Worm (Caenorhabditis elegans) whole organism, mixed stage, embryonic: ENCODE results near the gene srt-29.

Experiments
- M03D4.4 ChIP-seq: sonication (generic microtip); optimal IDR thresholded peaks from 2 replicates; lab custom pipeline; 2017; ENCODE audit warnings: mild to moderate bottlenecking, missing genetic modification characterization, missing compliant biosample characterization
- bed-3 ChIP-seq: fragments of 200-800 bp; sonication (Bioruptor generic); optimal IDR thresholded peaks from 3 replicates; lab custom pipeline; 2018; ENCODE audit warnings: mild to moderate bottlenecking, missing genetic modification characterization, moderate library complexity, missing compliant biosample characterization
- blmp-1 ChIP-seq: fragments of 150-350 bp; optimal IDR thresholded peaks from 2 replicates; lab custom pipeline; 2014; ENCODE audit warnings: missing biosample characterization, missing genetic modification characterization
- ceh-39 ChIP-seq: fragments of 150-350 bp; optimal IDR thresholded peaks from 2 replicates; lab custom pipeline; 2014; ENCODE audit warnings: missing biosample characterization, missing genetic modification characterization
- ceh-43 ChIP-seq: fragments of 200-800 bp; sonication (Bioruptor generic); optimal IDR thresholded peaks from 2 replicates; lab custom pipeline; 2018; ENCODE audit warnings: mild to moderate bottlenecking, missing genetic modification characterization, moderate library complexity, missing compliant biosample characterization
- ceh-83 ChIP-seq: fragments of 200-800 bp; sonication (Bioruptor generic); optimal IDR thresholded peaks from 2 replicates; lab custom pipeline; 2018; ENCODE audit warnings: mild to moderate bottlenecking, missing genetic modification characterization, missing compliant biosample characterization
- ces-1 ChIP-seq: fragments of 150-350 bp; optimal IDR thresholded peaks from 2 replicates; lab custom pipeline; 2014; ENCODE audit warnings: missing biosample characterization, missing genetic modification reagents, missing genetic modification characterization
- cnd-1 ChIP-seq: fragments of 200-800 bp; sonication (Bioruptor generic); optimal IDR thresholded peaks from 2 replicates; lab custom pipeline; 2018; ENCODE audit warnings: mild to moderate bottlenecking, missing genetic modification characterization, missing compliant biosample characterization
- drap-1 ChIP-seq: fragments of 200-800 bp; sonication (Bioruptor generic); optimal IDR thresholded peaks from 3 replicates; lab custom pipeline; 2018; ENCODE audit warnings: mild to moderate bottlenecking, missing genetic modification characterization, missing compliant biosample characterization
- elt-1 ChIP-seq: sonication (generic microtip); optimal IDR thresholded peaks from 2 replicates; lab custom pipeline; 2017; ENCODE audit warnings: missing genetic modification characterization, mild to moderate bottlenecking, missing compliant biosample characterization, antibody characterized with exemption, moderate library complexity, borderline replicate concordance; ENCODE audit not compliant: insufficient read depth
- elt-3 ChIP-seq: fragments of 150-350 bp; optimal IDR thresholded peaks from 2 replicates; lab custom pipeline; 2014; ENCODE audit warnings: missing biosample characterization, missing genetic modification characterization
- flh-1 ChIP-seq: fragments of 200-800 bp; sonication (Bioruptor generic); optimal IDR thresholded peaks from 2 replicates; lab custom pipeline; 2018; ENCODE audit warnings: mild to moderate bottlenecking, missing genetic modification characterization, moderate library complexity, missing compliant biosample characterization
- ham-2 ChIP-seq: fragments of 200-800 bp; sonication (Bioruptor generic); optimal IDR thresholded peaks from 2 replicates; lab custom pipeline; 2018; ENCODE audit warnings: mild to moderate bottlenecking, missing genetic modification characterization, missing compliant biosample characterization
- hlh-1 ChIP-seq: fragments of 150-350 bp; optimal IDR thresholded peaks from 2 replicates; lab custom pipeline; 2014; ENCODE audit warnings: missing biosample characterization, missing genetic modification reagents, missing genetic modification characterization
- lin-13 ChIP-seq: fragments of 150-350 bp; optimal IDR thresholded peaks from 2 replicates; lab custom pipeline; 2014; ENCODE audit warnings: missing biosample characterization, missing genetic modification characterization
- lin-32 ChIP-seq: fragments of 200-800 bp; sonication (Bioruptor generic); optimal IDR thresholded peaks from 2 replicates; lab custom pipeline; 2018; ENCODE audit warnings: mild to moderate bottlenecking, missing genetic modification characterization, missing compliant biosample characterization
- lsy-2 ChIP-seq: fragments of 150-350 bp; optimal IDR thresholded peaks from 2 replicates; lab custom pipeline; 2014; ENCODE audit warnings: missing biosample characterization, missing genetic modification characterization
- mab-5 ChIP-seq: fragments of 150-350 bp; optimal IDR thresholded peaks from 2 replicates; lab custom pipeline; 2014; ENCODE audit warnings: missing biosample characterization, missing genetic modification characterization
- mep-1 ChIP-seq: fragments of 150-350 bp; optimal IDR thresholded peaks from 2 replicates; lab custom pipeline; 2017; ENCODE audit warnings: missing biosample characterization, missing genetic modification reagents, missing genetic modification characterization, inconsistent platforms
- mls-2 ChIP-seq: sonication (generic microtip); optimal IDR thresholded peaks from 2 replicates; lab custom pipeline; 2016; ENCODE audit warnings: mild to moderate bottlenecking, missing genetic modification characterization, moderate library complexity, missing compliant biosample characterization
- nhr-12 ChIP-seq: fragments of 150-350 bp; optimal IDR thresholded peaks from 2 replicates; lab custom pipeline; 2014; ENCODE audit warnings: missing biosample characterization, missing genetic modification characterization
- nhr-2 ChIP-seq: fragments of 150-350 bp; optimal IDR thresholded peaks from 2 replicates; lab custom pipeline; 2014; ENCODE audit warnings: missing biosample characterization, missing genetic modification characterization
- nhr-237 ChIP-seq: fragments of 150-350 bp; optimal IDR thresholded peaks from 2 replicates; lab custom pipeline; 2014; ENCODE audit warnings: missing biosample characterization, missing genetic modification characterization
- nhr-28 ChIP-seq: fragments of 150-350 bp; optimal IDR thresholded peaks from 2 replicates; lab custom pipeline; 2014; ENCODE audit warnings: missing biosample characterization, missing genetic modification characterization
- nhr-76 ChIP-seq: sonication (generic microtip); optimal IDR thresholded peaks from 2 replicates; lab custom pipeline; 2017; ENCODE audit warnings: missing biosample characterization, missing genetic modification characterization
- pha-4 ChIP-seq: fragments of 150-350 bp; optimal IDR thresholded peaks from 2 replicates; lab custom pipeline; 2018; ENCODE audit warnings: missing biosample characterization, missing genetic modification reagents, missing genetic modification characterization
- sem-2 ChIP-seq: fragments of 200-800 bp; sonication (Bioruptor generic); optimal IDR thresholded peaks from 2 replicates; lab custom pipeline; 2018; ENCODE audit warnings: mild to moderate bottlenecking, missing genetic modification characterization, missing compliant biosample characterization
- snpc-4 ChIP-seq: fragments of 150-350 bp; optimal IDR thresholded peaks from 2 replicates; lab custom pipeline; 2014; ENCODE audit warnings: missing biosample characterization, missing genetic modification characterization
- sptf-1 ChIP-seq: sonication (generic microtip); optimal IDR thresholded peaks from 2 replicates; lab custom pipeline; 2017; ENCODE audit warnings: mild to moderate bottlenecking, missing genetic modification characterization, moderate library complexity, missing compliant biosample characterization
- tbx-8 ChIP-seq: fragments of 200-800 bp; sonication (Bioruptor generic); optimal IDR thresholded peaks from 2 replicates; lab custom pipeline; 2018; ENCODE audit warnings: mild to moderate bottlenecking, missing genetic modification characterization, moderate library complexity, missing compliant biosample characterization
- unc-120 ChIP-seq: sonication (generic microtip); optimal IDR thresholded peaks from 2 replicates; lab custom pipeline; 2017; ENCODE audit warnings: missing genetic modification characterization, missing compliant biosample characterization; ENCODE audit not compliant: poor library complexity, severe bottlenecking
- unc-39 ChIP-seq: fragments of 150-350 bp; optimal IDR thresholded peaks from 2 replicates; lab custom pipeline; 2014; ENCODE audit warnings: missing biosample characterization, missing genetic modification characterization
- unc-62 ChIP-seq: fragments of 150-350 bp; optimal IDR thresholded peaks from 2 replicates; lab custom pipeline; 2014; ENCODE audit warnings: missing biosample characterization, missing genetic modification reagents, missing genetic modification characterization
- zip-8 ChIP-seq: fragments of 150-350 bp; optimal IDR thresholded peaks from 2 replicates; lab custom pipeline; 2014; ENCODE audit warnings: missing biosample characterization, missing genetic modification characterization
- ztf-11 ChIP-seq: fragments of 150-350 bp; optimal IDR thresholded peaks from 2 replicates; lab custom pipeline; 2014; ENCODE audit warnings: missing biosample characterization, missing genetic modification characterization

The srt-29 gene

ce11 chrV:2703299-2703698 lies 15.6 kb downstream of the srt-29 start:
- TF ChIP-seq cnd-1 (no peak), ztf-11 (tag; lab: Kevin White, UChicago) (no peak), nhr-28 (tag; lab: Kevin White, UChicago) (no peak), ceh-43 (no peak), ham-2 (GFP tag; lab: Kevin White, UChicago) (no peak), ces-1 (GFP tag; lab: Kevin White, UChicago) (no peak), lsy-2 (tag; lab: Kevin White, UChicago) (no peak), pha-4 (tag; lab: Kevin White, UChicago) (no peak), elt-1 (no peak), lin-32 (GFP tag; lab: Kevin White, UChicago) (no peak)
- TF ChIP-seq, all 35 proteins: peak for 0

- TF ChIP-seq ceh-39 (tag; lab: Kevin White, UChicago) (no peak), mab-5 (no peak), nhr-2 (tag; lab: Kevin White, UChicago) (no peak), elt-3 (no peak), snpc-4 (tag; lab: Kevin White, UChicago) (no peak), tbx-8 (GFP tag; lab: Kevin White, UChicago) (no peak), ham-2 (GFP tag; lab: Kevin White, UChicago) (no peak)
Observed at ce11 chrV:2702883-2703282, 16.1 kb downstream of the srt-29 start.

DNA sequence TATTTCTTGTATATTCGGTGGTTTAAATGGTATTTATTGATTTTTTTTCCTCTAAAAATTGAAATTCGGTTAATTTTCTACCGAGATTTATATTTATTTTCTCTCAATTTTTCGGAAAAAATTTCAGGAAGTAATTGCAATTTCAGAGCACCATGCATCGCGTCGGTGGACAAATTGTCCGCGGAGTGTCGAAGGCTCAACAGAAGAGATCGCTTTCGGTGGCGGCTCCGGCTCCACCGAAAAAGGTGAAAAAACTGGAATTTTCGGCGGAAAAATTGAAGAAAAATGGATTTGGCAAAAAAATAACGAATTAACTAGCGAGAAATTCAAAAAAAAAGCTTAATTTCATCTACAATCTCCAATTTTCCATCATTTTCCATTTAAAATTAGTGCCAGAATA lies 20.1 kb downstream of the srt-29 start, which contains the start of gene nuo-5:
Gene nuo-5 (plus strand): TSS at position 147 of the 400 bp plus-strand sequence.
- TF ChIP-seq nhr-12 = no peak
- TF ChIP-seq nhr-76 (tag; lab: Kevin White, UChicago) = no peak
- TF ChIP-seq elt-3 = no peak
- no peak for TF ChIP-seq lsy-2 (tag; lab: Kevin White, UChicago)
- no peak for TF ChIP-seq M03D4.4 (tag; lab: Kevin White, UChicago)
- TF ChIP-seq mls-2 = no peak
- no peak for TF ChIP-seq unc-120 (tag; lab: Kevin White, UChicago)
- no peak for TF ChIP-seq zip-8 (tag; lab: Kevin White, UChicago)
- no peak for TF ChIP-seq ces-1 (GFP tag; lab: Kevin White, UChicago)
- no peak for TF ChIP-seq nhr-2 (tag; lab: Kevin White, UChicago)
- no peak for TF ChIP-seq nhr-237

DNA sequence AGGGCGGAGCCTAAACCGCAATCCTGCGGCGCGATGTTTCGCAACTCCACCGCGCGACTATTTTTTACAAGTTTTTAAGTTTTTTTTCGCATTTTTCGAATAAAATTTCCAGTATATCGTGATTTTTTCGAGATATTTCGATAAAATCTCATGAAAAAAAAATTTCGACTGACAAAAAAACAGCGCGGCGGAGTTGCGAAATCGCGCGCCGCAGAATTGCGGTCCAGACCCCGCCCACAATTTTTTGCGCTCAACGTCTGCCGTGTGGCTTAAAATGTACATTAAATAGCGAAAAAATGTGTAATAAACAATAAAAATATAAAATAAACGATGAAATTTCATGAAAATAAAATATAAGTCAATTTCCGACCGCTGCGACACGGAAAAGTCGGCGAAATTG lies 21.2 kb downstream of the srt-29 start:
- TF ChIP-seq sptf-1 (tag; lab: Kevin White, UChicago) = peak; percentile 27
- no peak for TF ChIP-seq ceh-43
- no peak for TF ChIP-seq ceh-83 (GFP tag; lab: Kevin White, UChicago)

DNA sequence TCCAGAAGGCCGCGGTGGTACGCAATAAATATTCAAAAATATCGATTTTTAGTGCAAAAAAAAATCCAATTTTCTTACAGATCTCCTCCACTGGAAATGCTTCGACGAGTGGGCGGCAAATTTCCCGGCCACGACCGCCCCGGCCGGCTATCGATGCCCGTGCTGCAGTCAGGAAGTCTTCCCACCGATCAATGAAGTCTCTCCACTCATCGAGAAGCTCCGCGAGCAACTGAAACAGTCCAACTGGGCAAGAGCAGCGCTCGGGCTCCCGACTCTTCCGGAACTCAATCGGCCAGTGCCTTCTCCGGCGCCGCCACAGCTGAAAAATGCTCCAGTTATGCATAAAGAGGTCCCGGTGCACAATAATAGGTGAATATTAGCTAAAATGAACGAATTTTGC lies 23.0 kb downstream of the srt-29 start, which contains the start of gene Y45G12B.3:
Gene Y45G12B.3 (minus strand): TSS at position 320 of the 400 bp plus-strand sequence.
- TF ChIP-seq zip-8 (tag; lab: Kevin White, UChicago) = no peak
- TF ChIP-seq blmp-1 (tag; lab: Kevin White, UChicago) = no peak
- TF ChIP-seq flh-1 (GFP tag; lab: Kevin White, UChicago) = no peak
- TF ChIP-seq lin-32 (GFP tag; lab: Kevin White, UChicago) = no peak
- no peak for TF ChIP-seq sem-2
- TF ChIP-seq ham-2 (GFP tag; lab: Kevin White, UChicago) = no peak

DNA sequence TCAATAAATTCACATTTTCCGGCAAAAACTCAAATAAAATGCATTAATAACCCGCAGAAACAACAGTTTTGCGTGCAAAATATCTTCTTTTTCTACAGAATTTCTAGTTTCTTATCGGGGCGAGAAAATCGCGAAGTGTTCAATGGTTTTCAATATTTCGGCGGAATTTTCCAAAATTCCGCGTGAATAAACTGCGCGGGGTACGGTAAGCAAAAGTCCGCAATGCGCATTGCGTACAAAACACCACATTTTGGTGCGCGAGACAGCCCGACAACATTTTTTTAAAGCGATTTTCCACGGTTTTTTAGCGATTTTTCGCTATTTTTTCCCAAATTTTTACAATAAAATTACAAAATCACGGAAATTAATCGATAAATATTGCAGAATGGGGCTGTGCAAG lies 24.5 kb downstream of the srt-29 start, which contains the start of gene Y45G12B.2:
Gene Y45G12B.2 (plus strand): TSS at position 383 of the 400 bp plus-strand sequence.
- TF ChIP-seq zip-8 (tag; lab: Kevin White, UChicago) (no peak), hlh-1 (tag; lab: Kevin White, UChicago) (no peak), blmp-1 (tag; lab: Kevin White, UChicago) (no peak), ztf-11 (tag; lab: Kevin White, UChicago) (no peak), pha-4 (tag; lab: Kevin White, UChicago) (peak; percentile 40), ham-2 (GFP tag; lab: Kevin White, UChicago) (no peak), elt-3 (no peak), snpc-4 (tag; lab: Kevin White, UChicago) (no peak), ceh-39 (tag; lab: Kevin White, UChicago) (no peak), ceh-83 (GFP tag; lab: Kevin White, UChicago) (no peak), mab-5 (no peak), nhr-28 (tag; lab: Kevin White, UChicago) (no peak), nhr-76 (tag; lab: Kevin White, UChicago) (no peak), lin-13 (tag; lab: Kevin White, UChicago) (peak; percentile 48), sem-2 (no peak), lsy-2 (tag; lab: Kevin White, UChicago) (peak; percentile 98), flh-1 (GFP tag; lab: Kevin White, UChicago) (no peak), unc-120 (tag; lab: Kevin White, UChicago) (no peak), elt-1 (no peak), unc-62 (GFP tag; lab: Kevin White, UChicago) (no peak), ces-1 (GFP tag; lab: Kevin White, UChicago) (peak; percentile 49), bed-3 (GFP tag; lab: Kevin White, UChicago) (no peak), ceh-43 (no peak), lin-32 (GFP tag; lab: Kevin White, UChicago) (no peak), unc-39 (tag; lab: Kevin White, UChicago) (no peak), M03D4.4 (tag; lab: Kevin White, UChicago) (no peak), nhr-237 (peak; percentile 41), nhr-12 (no peak), cnd-1 (no peak), mep-1 (tag; lab: Kevin White, UChicago) (peak; percentile 52), tbx-8 (GFP tag; lab: Kevin White, UChicago) (no peak), nhr-2 (tag; lab: Kevin White, UChicago) (no peak), mls-2 (peak; percentile 12), sptf-1 (tag; lab: Kevin White, UChicago) (peak; percentile 45), drap-1 (GFP tag; lab: Kevin White, UChicago) (no peak)
- TF ChIP-seq, all 35 proteins: peak for 8
